Worm (Caenorhabditis elegans) whole organism, L3 larva: ENCODE results near the gene EEED8.13.

Experiments used
- aly-2 ChIP-seq: fragments of 150-350 bp; optimal IDR thresholded peaks from 2 replicates; lab custom pipeline; 2014; ENCODE audit warnings: missing biosample characterization, missing genetic modification characterization
- pha-4 ChIP-seq: fragments of 150-350 bp; optimal IDR thresholded peaks from 2 replicates; lab custom pipeline; 2014; ENCODE audit warnings: missing biosample characterization, missing genetic modification reagents, missing genetic modification characterization
- snpc-4 ChIP-seq: fragments of 150-350 bp; optimal IDR thresholded peaks from 2 replicates; lab custom pipeline; 2014; ENCODE audit warnings: missing biosample characterization, missing genetic modification characterization
- tbx-2 ChIP-seq: sonication (generic microtip); optimal IDR thresholded peaks from 2 replicates; lab custom pipeline; 2016; ENCODE audit warnings: mild to moderate bottlenecking, missing genetic modification characterization, missing compliant biosample characterization

ce11 chrII:5460911-5461310 is 48.5 kb upstream of the EEED8.13 start:
- TF ChIP-seq pha-4 (tag; lab: Kevin White, UChicago) (no peak), aly-2 (tag; lab: Kevin White, UChicago) (no peak), tbx-2 (tag; lab: Kevin White, UChicago) (no peak), snpc-4 (tag; lab: Kevin White, UChicago) (no peak)
